Worm (Caenorhabditis elegans) whole organism, late embryonic: ENCODE results near the gene R07C12.3.

Experiments used
- C08G9.2 ChIP-seq: sonication (generic microtip); optimal IDR thresholded peaks from 2 replicates; lab custom pipeline; 2016; ENCODE audit warnings: mild to moderate bottlenecking, missing genetic modification characterization, moderate library complexity, missing compliant biosample characterization
- F13H6.1 ChIP-seq: sonication (generic microtip); optimal IDR thresholded peaks from 2 replicates; lab custom pipeline; 2016; ENCODE audit warnings: missing genetic modification characterization, missing compliant biosample characterization
- K02D7.2 ChIP-seq: sonication (generic microtip); optimal IDR thresholded peaks from 2 replicates; lab custom pipeline; 2017; ENCODE audit warnings: mild to moderate bottlenecking, missing genetic modification characterization, missing compliant biosample characterization
- K09A11.1 ChIP-seq: sonication (generic microtip); optimal IDR thresholded peaks from 2 replicates; lab custom pipeline; 2017; ENCODE audit warnings: antibody characterized with exemption, mild to moderate bottlenecking, missing genetic modification characterization, missing compliant biosample characterization; ENCODE audit not compliant: insufficient read depth
- ceh-14 ChIP-seq: sonication (generic microtip); optimal IDR thresholded peaks from 2 replicates; lab custom pipeline; 2016; ENCODE audit warnings: missing genotype, missing genetic modification characterization, missing compliant biosample characterization
- ceh-18 ChIP-seq: sonication (generic microtip); optimal IDR thresholded peaks from 2 replicates; lab custom pipeline; 2016; ENCODE audit warnings: missing genetic modification characterization, missing compliant biosample characterization
- ceh-2 ChIP-seq: sonication (generic microtip); optimal IDR thresholded peaks from 2 replicates; lab custom pipeline; 2016; ENCODE audit warnings: missing genotype, missing genetic modification characterization, missing compliant biosample characterization
- ceh-22 ChIP-seq: sonication (generic microtip); optimal IDR thresholded peaks from 2 replicates; lab custom pipeline; 2017; ENCODE audit warnings: missing biosample characterization, missing genetic modification characterization
- ceh-24 ChIP-seq: sonication (generic microtip); optimal IDR thresholded peaks from 2 replicates; lab custom pipeline; 2016; ENCODE audit warnings: mild to moderate bottlenecking, missing genetic modification characterization, missing compliant biosample characterization
- ceh-31 ChIP-seq: sonication (generic microtip); optimal IDR thresholded peaks from 2 replicates; lab custom pipeline; 2016; ENCODE audit warnings: missing genetic modification characterization, missing compliant biosample characterization
- ceh-34 ChIP-seq: sonication (generic microtip); optimal IDR thresholded peaks from 2 replicates; lab custom pipeline; 2016; ENCODE audit warnings: mild to moderate bottlenecking, missing genetic modification characterization, missing compliant biosample characterization
- ceh-45 ChIP-seq: fragments of 200-800 bp; sonication (Bioruptor generic); IDR thresholded peaks from 2 replicates; pipeline ENCODE4 v1.3.6; 2022; ENCODE audit warnings: missing genetic modification reagents, missing genetic modification characterization, missing compliant biosample characterization
- ceh-6 ChIP-seq: fragments of 200-800 bp; sonication (Bioruptor generic); optimal IDR thresholded peaks from 2 replicates; lab custom pipeline; 2018; ENCODE audit warnings: mild to moderate bottlenecking, missing genetic modification characterization, missing compliant biosample characterization
- ceh-9 ChIP-seq: sonication (generic microtip); optimal IDR thresholded peaks from 2 replicates; lab custom pipeline; 2016; ENCODE audit warnings: mild to moderate bottlenecking, missing genetic modification characterization, inconsistent platforms, missing compliant biosample characterization
- dmd-4 ChIP-seq: sonication (generic microtip); optimal IDR thresholded peaks from 2 replicates; lab custom pipeline; 2016; ENCODE audit warnings: borderline replicate concordance, missing genetic modification characterization, missing compliant biosample characterization
- elt-4 ChIP-seq: sonication (generic microtip); optimal IDR thresholded peaks from 2 replicates; lab custom pipeline; 2016; ENCODE audit warnings: missing genetic modification characterization, missing compliant biosample characterization
- eyg-1 ChIP-seq: sonication (generic microtip); optimal IDR thresholded peaks from 2 replicates; lab custom pipeline; 2016; ENCODE audit warnings: missing genotype, missing genetic modification characterization, missing compliant biosample characterization
- fax-1 ChIP-seq: sonication (generic microtip); optimal IDR thresholded peaks from 2 replicates; lab custom pipeline; 2016; ENCODE audit warnings: missing genotype, missing genetic modification characterization, missing compliant biosample characterization
- hlh-30 ChIP-seq: sonication (generic microtip); optimal IDR thresholded peaks from 2 replicates; lab custom pipeline; 2017; ENCODE audit warnings: antibody characterized with exemption, missing genetic modification characterization, missing compliant biosample characterization; ENCODE audit not compliant: insufficient read depth
- lim-6 ChIP-seq: sonication (generic microtip); optimal IDR thresholded peaks from 2 replicates; lab custom pipeline; 2016; ENCODE audit warnings: missing genetic modification characterization, missing compliant biosample characterization
- lin-11 ChIP-seq: fragments of 200-800 bp; sonication (Bioruptor generic); optimal IDR thresholded peaks from 2 replicates; lab custom pipeline; 2018; ENCODE audit warnings: mild to moderate bottlenecking, missing genetic modification characterization, missing compliant biosample characterization
- mec-3 ChIP-seq: sonication (generic microtip); optimal IDR thresholded peaks from 2 replicates; lab custom pipeline; 2016; ENCODE audit warnings: borderline replicate concordance, missing genetic modification characterization, missing compliant biosample characterization
- nfya-1 ChIP-seq: sonication (generic microtip); optimal IDR thresholded peaks from 2 replicates; lab custom pipeline; 2017; ENCODE audit warnings: missing genetic modification characterization, mild to moderate bottlenecking, missing compliant biosample characterization, antibody characterized with exemption, moderate library complexity
- nhr-11 ChIP-seq: fragments of 150-350 bp; optimal IDR thresholded peaks from 2 replicates; lab custom pipeline; 2014; ENCODE audit warnings: missing biosample characterization, missing genetic modification characterization
- nhr-232 ChIP-seq: sonication (generic microtip); optimal IDR thresholded peaks from 2 replicates; lab custom pipeline; 2016; ENCODE audit warnings: missing genetic modification characterization, missing compliant biosample characterization
- pha-2 ChIP-seq: sonication (generic microtip); optimal IDR thresholded peaks from 2 replicates; lab custom pipeline; 2017; ENCODE audit warnings: mild to moderate bottlenecking, missing genetic modification characterization, missing compliant biosample characterization
- ref-2 ChIP-seq: sonication (generic microtip); optimal IDR thresholded peaks from 2 replicates; lab custom pipeline; 2016; ENCODE audit warnings: missing genetic modification characterization, missing compliant biosample characterization
- sdc-2 ChIP-seq: sonication (generic microtip); optimal IDR thresholded peaks from 2 replicates; lab custom pipeline; 2016; ENCODE audit warnings: missing genotype, missing genetic modification characterization, missing compliant biosample characterization
- sox-2 ChIP-seq: fragments of 200-800 bp; sonication (Bioruptor generic); IDR thresholded peaks from 2 replicates; pipeline ENCODE4 v1.3.6; 2022; ENCODE audit warnings: missing genetic modification reagents, missing genetic modification characterization, missing compliant biosample characterization
- tbx-2 ChIP-seq: sonication (generic microtip); optimal IDR thresholded peaks from 2 replicates; lab custom pipeline; 2016; ENCODE audit warnings: missing genetic modification characterization, missing compliant biosample characterization
- tbx-7 ChIP-seq: sonication (generic microtip); optimal IDR thresholded peaks from 2 replicates; lab custom pipeline; 2016; ENCODE audit warnings: missing genotype, missing genetic modification characterization, missing compliant biosample characterization
- ttx-3 ChIP-seq: sonication (generic microtip); optimal IDR thresholded peaks from 2 replicates; lab custom pipeline; 2016; ENCODE audit warnings: missing genetic modification reagents, missing genetic modification characterization, missing compliant biosample characterization
- unc-3 ChIP-seq, 2 experiments: fragments of 200-800 bp in 1 of 2; sonication (Bioruptor generic) in 1 of 2; sonication (generic microtip) in 1 of 2; conservative IDR thresholded peaks in 1 of 2; optimal IDR thresholded peaks in 1 of 2; 2 replicates each; pipeline versions ENCODE4 v1.3.6 to Lab custom; 2016 to 2022; ENCODE audit warnings: missing compliant biosample characterization in 2 of 2, missing genetic modification characterization in 2 of 2, missing genetic modification reagents in 1 of 2
- unc-42 ChIP-seq: sonication (generic microtip); optimal IDR thresholded peaks from 2 replicates; lab custom pipeline; 2016; ENCODE audit warnings: missing genotype, missing genetic modification characterization, missing compliant biosample characterization
- unc-86 ChIP-seq: sonication (generic microtip); optimal IDR thresholded peaks from 2 replicates; lab custom pipeline; 2016; ENCODE audit warnings: missing genetic modification characterization, missing compliant biosample characterization
- zip-5 ChIP-seq: sonication (generic microtip); optimal IDR thresholded peaks from 2 replicates; lab custom pipeline; 2016; ENCODE audit warnings: missing genetic modification characterization, missing compliant biosample characterization
- ztf-16 ChIP-seq: sonication (generic microtip); optimal IDR thresholded peaks from 2 replicates; lab custom pipeline; 2017; ENCODE audit warnings: missing genetic modification characterization, missing compliant biosample characterization

R07C12.3 gene

ce11 chrIV:4164392-4164791, 19.5 kb downstream of the R07C12.3 start, which contains the start of gene scrm-8:
Gene scrm-8 (plus strand): TSS chrIV:4164692.
- TF ChIP-seq pha-2 (tag; lab: Kevin White, UChicago) = no peak
- TF ChIP-seq ceh-22 (tag; lab: Kevin White, UChicago) = no peak
- TF ChIP-seq K09A11.1 (tag; lab: Kevin White, UChicago) = no peak
- no peak for TF ChIP-seq unc-86 (tag; lab: Kevin White, UChicago)
- no peak for TF ChIP-seq F13H6.1 (tag; lab: Kevin White, UChicago)
- TF ChIP-seq ceh-34 = no peak
- TF ChIP-seq K02D7.2 = no peak
- no peak for TF ChIP-seq hlh-30 (tag; lab: Kevin White, UChicago)
- no peak for TF ChIP-seq zip-5 (tag; lab: Kevin White, UChicago)
- no peak for TF ChIP-seq nhr-11 (tag; lab: Kevin White, UChicago)

DNA sequence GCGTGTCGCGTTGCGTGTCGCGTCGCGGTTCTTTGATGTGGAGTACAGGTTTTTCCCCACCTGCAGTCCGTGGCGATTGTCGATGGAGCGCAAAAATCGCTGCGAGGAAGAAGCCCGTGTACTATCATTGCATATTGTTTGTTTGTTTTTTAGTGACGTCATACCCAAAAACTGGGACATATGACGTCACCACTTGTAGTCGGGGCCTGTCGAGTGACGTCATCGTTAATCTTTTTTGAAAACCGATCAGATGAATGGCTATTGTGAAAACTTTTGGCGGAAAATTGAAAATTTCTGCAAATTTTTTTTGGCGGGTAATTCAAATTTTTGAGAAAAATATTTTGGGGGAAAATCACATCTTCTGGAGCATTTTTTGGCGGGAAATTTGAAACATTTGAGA, 22.4 kb downstream of the R07C12.3 start:
- TF ChIP-seq ceh-24 (tag; lab: Kevin White, UChicago) = no peak
- no peak for TF ChIP-seq ref-2 (tag; lab: Kevin White, UChicago)
- TF ChIP-seq elt-4 = no peak
- no peak for TF ChIP-seq ztf-16 (tag; lab: Kevin White, UChicago)
- no peak for TF ChIP-seq C08G9.2 (tag; lab: Kevin White, UChicago)
- no peak for TF ChIP-seq pha-2 (tag; lab: Kevin White, UChicago)
- TF ChIP-seq hlh-30 (tag; lab: Kevin White, UChicago) = no peak
- no peak for TF ChIP-seq mec-3
- TF ChIP-seq ceh-9 (tag; lab: Kevin White, UChicago) = no peak
- no peak for TF ChIP-seq ceh-22 (tag; lab: Kevin White, UChicago)
- TF ChIP-seq lin-11 = no peak
- no peak for TF ChIP-seq fax-1 (tag; lab: Kevin White, UChicago)
- TF ChIP-seq ceh-14 (tag; lab: Kevin White, UChicago) = no peak
- TF ChIP-seq, all 69 proteins: peak for 0

ce11 chrIV:4171531-4172163, 26.8 kb downstream of the R07C12.3 start, which contains the start of the genes K08D10.13 and rnp-2:
Gene K08D10.13 (minus strand): TSS chrIV:4171581.
Gene rnp-2 (plus strand): TSS chrIV:4172076.
- TF ChIP-seq C08G9.2 (tag; lab: Kevin White, UChicago) (peak; percentile 63), tbx-2 (tag; lab: Kevin White, UChicago) (peak; percentile 35), nhr-232 (no peak), nfya-1 (tag; lab: Kevin White, UChicago) (peak; percentile 18), ceh-22 (tag; lab: Kevin White, UChicago) (no peak), ceh-18 (no peak), dmd-4 (tag; lab: Kevin White, UChicago) (no peak), sox-2 (GFP tag; lab: Robert Waterston, UW) (no peak), ttx-3 (tag; lab: Kevin White, UChicago) (no peak), K02D7.2 (no peak), ceh-2 (tag; lab: Kevin White, UChicago) (peak; percentile 36), sdc-2 (no peak), F13H6.1 (tag; lab: Kevin White, UChicago) (no peak), ceh-6 (GFP tag; lab: Kevin White, UChicago) (no peak), ref-2 (tag; lab: Kevin White, UChicago) (no peak), elt-4 (no peak), unc-3 (GFP tag; conservative IDR thresholded peaks at IDR 0.05; lab: Robert Waterston, UW) (no peak), unc-3 (tag; optimal IDR thresholded peaks at IDR 0.05; lab: Kevin White, UChicago) (no peak), ceh-45 (GFP tag; lab: Robert Waterston, UW) (no peak), ceh-31 (tag; lab: Kevin White, UChicago) (peak; percentile 57), tbx-7 (tag; lab: Kevin White, UChicago) (peak; percentile 28), unc-42 (tag; lab: Kevin White, UChicago) (peak; percentile 63), eyg-1 (tag; lab: Kevin White, UChicago) (no peak), lim-6 (tag; lab: Kevin White, UChicago) (no peak)
